In genomic region chrIII:6495191-6495723, ce11 we compare ENCODE assay signal across 6 worm cellular contexts.
TF ChIP-seq lines count a peak whose summit lies in the region.

TSS of gene F23F12.13 (plus strand) at chrIII:6495673.

TF ChIP-seq in whole organism, L1 larva, 84 proteins besides CTCF, POLR2A, EP300 and RAD21:
- TF ChIP-seq nhr-76 (tag; optimal IDR thresholded peaks at IDR 0.05; lab: Kevin White, UChicago): no peak
- TF ChIP-seq nhr-20 (tag; optimal IDR thresholded peaks at IDR 0.05; lab: Kevin White, UChicago): no peak
- TF ChIP-seq elt-2 (tag; optimal IDR thresholded peaks at IDR 0.05; lab: Kevin White, UChicago): peak; percentile 84
- TF ChIP-seq isw-1 (GFP tag; IDR thresholded peaks at IDR 0.05; lab: Robert Waterston, UW): no peak
- no peak for TF ChIP-seq unc-62 (GFP tag; optimal IDR thresholded peaks at IDR 0.05; lab: Kevin White, UChicago)
- no peak for TF ChIP-seq mep-1 (tag; optimal IDR thresholded peaks at IDR 0.05; lab: Kevin White, UChicago)
- TF ChIP-seq nhr-77 (tag; optimal IDR thresholded peaks at IDR 0.05; lab: Kevin White, UChicago): no peak
- no peak for TF ChIP-seq elt-3 (tag; optimal IDR thresholded peaks at IDR 0.05; lab: Kevin White, UChicago)
- TF ChIP-seq nhr-85 (tag; lab: Kevin White, UChicago): no peak
- no peak for TF ChIP-seq tlp-1 (tag; optimal IDR thresholded peaks at IDR 0.05; lab: Kevin White, UChicago)
- TF ChIP-seq ceh-63 (GFP tag; optimal IDR thresholded peaks at IDR 0.05; lab: Kevin White, UChicago): no peak
- no peak for TF ChIP-seq efl-1 (optimal IDR thresholded peaks at IDR 0.05; lab: Kevin White, UChicago)
- peak in 1 of 2 experiments; percentile 69 for TF ChIP-seq efl-1 (GFP tag; optimal IDR thresholded peaks at IDR 0.05 in 1 of 2; lab: Kevin White, UChicago)
- TF ChIP-seq rnt-1 (tag; optimal IDR thresholded peaks at IDR 0.05; lab: Kevin White, UChicago): no peak

TF ChIP-seq in whole organism, L2 larva, 48 proteins besides CTCF, POLR2A, EP300 and RAD21 (continues in another document):
- TF ChIP-seq aly-2 (tag; optimal IDR thresholded peaks at IDR 0.05; lab: Kevin White, UChicago): no peak
- no peak for TF ChIP-seq elt-3 (tag; optimal IDR thresholded peaks at IDR 0.05; lab: Kevin White, UChicago)
- no peak for TF ChIP-seq blmp-1 (tag; optimal IDR thresholded peaks at IDR 0.05; lab: Kevin White, UChicago; ENCODE audit: insufficient read depth)
- TF ChIP-seq elt-1 (tag; optimal IDR thresholded peaks at IDR 0.05; lab: Kevin White, UChicago): no peak
- no peak for TF ChIP-seq unc-62 (GFP tag; optimal IDR thresholded peaks at IDR 0.05; lab: Kevin White, UChicago)
- peak; percentile 61 for TF ChIP-seq fos-1 (tag; optimal IDR thresholded peaks at IDR 0.05; lab: Kevin White, UChicago)
- no peak for TF ChIP-seq crh-2 (tag; optimal IDR thresholded peaks at IDR 0.05; lab: Kevin White, UChicago)
- no peak for TF ChIP-seq lin-13 (GFP tag; optimal IDR thresholded peaks at IDR 0.05; lab: Kevin White, UChicago)
- no peak for TF ChIP-seq sma-3 (GFP tag; optimal IDR thresholded peaks at IDR 0.05; lab: Kevin White, UChicago)
- no peak for TF ChIP-seq mab-5 (tag; optimal IDR thresholded peaks at IDR 0.05; lab: Kevin White, UChicago)
- no peak for TF ChIP-seq zag-1 (tag; optimal IDR thresholded peaks at IDR 0.05; lab: Kevin White, UChicago)
- TF ChIP-seq R02D3.7 (tag; optimal IDR thresholded peaks at IDR 0.05; lab: Kevin White, UChicago): no peak
- TF ChIP-seq unc-39 (tag; optimal IDR thresholded peaks at IDR 0.05; lab: Kevin White, UChicago): no peak
- no peak for TF ChIP-seq C34F6.9 (tag; optimal IDR thresholded peaks at IDR 0.05; lab: Kevin White, UChicago)
- peak; percentile 24 for TF ChIP-seq sma-9 (GFP tag; optimal IDR thresholded peaks at IDR 0.05; lab: Kevin White, UChicago)
- TF ChIP-seq sma-9 (tag; optimal IDR thresholded peaks at IDR 0.05; lab: Kevin White, UChicago): no peak
- no peak for TF ChIP-seq ztf-11 (tag; optimal IDR thresholded peaks at IDR 0.05; lab: Kevin White, UChicago)

TF ChIP-seq in whole organism, L3 larva, 47 proteins besides CTCF, POLR2A, EP300 and RAD21:
- TF ChIP-seq unc-39 (tag; optimal IDR thresholded peaks at IDR 0.05; lab: Kevin White, UChicago) (no peak), lin-15B (tag; optimal IDR thresholded peaks at IDR 0.05; lab: Kevin White, UChicago) (no peak), elt-3 (tag; optimal IDR thresholded peaks at IDR 0.05; lab: Kevin White, UChicago) (no peak), ceh-82 (tag; optimal IDR thresholded peaks at IDR 0.05; lab: Kevin White, UChicago) (no peak), mml-1 (tag; optimal IDR thresholded peaks at IDR 0.05; lab: Kevin White, UChicago) (no peak), elt-2 (tag; optimal IDR thresholded peaks at IDR 0.05; lab: Kevin White, UChicago) (peak; percentile 85), pqm-1 (tag; optimal IDR thresholded peaks at IDR 0.05; lab: Kevin White, UChicago) (peak; percentile 77), pha-4 (tag; optimal IDR thresholded peaks at IDR 0.05; lab: Kevin White, UChicago) (peak; percentile 23), elt-1 (tag; optimal IDR thresholded peaks at IDR 0.05; lab: Kevin White, UChicago) (no peak), egl-27 (tag; optimal IDR thresholded peaks at IDR 0.05; lab: Kevin White, UChicago) (no peak), nhr-43 (tag; optimal IDR thresholded peaks at IDR 0.05; lab: Kevin White, UChicago; ENCODE audit: poor library complexity, severe bottlenecking) (no peak), nhr-76 (tag; optimal IDR thresholded peaks at IDR 0.05; lab: Kevin White, UChicago) (no peak)

TF ChIP-seq in whole organism, L4 larva, 104 proteins besides CTCF, POLR2A, EP300 and RAD21 (continues in another document):
- no peak for TF ChIP-seq tag-97 (GFP tag; IDR thresholded peaks at IDR 0.05; lab: Robert Waterston, UW)
- no peak for TF ChIP-seq zfp-2 (tag; optimal IDR thresholded peaks at IDR 0.05; lab: Kevin White, UChicago)
- no peak for TF ChIP-seq ama-1 (optimal IDR thresholded peaks at IDR 0.05; lab: Kevin White, UChicago)
- peak; percentile 53; the same call in 1 of the 2 replicates for TF ChIP-seq dmd-6 (GFP tag; IDR thresholded peaks at IDR 0.05; lab: Robert Waterston, UW)
- TF ChIP-seq ctbp-1 (GFP tag; IDR thresholded peaks at IDR 0.05; lab: Robert Waterston, UW): no peak
- no peak for TF ChIP-seq mxl-3 (GFP tag; optimal IDR thresholded peaks at IDR 0.05; lab: Kevin White, UChicago)
- TF ChIP-seq ZK546.5 (tag; optimal IDR thresholded peaks at IDR 0.05; lab: Kevin White, UChicago): no peak
- TF ChIP-seq ztf-11 (tag; optimal IDR thresholded peaks at IDR 0.05; lab: Kevin White, UChicago): no peak
- TF ChIP-seq ceh-32 (tag; optimal IDR thresholded peaks at IDR 0.05; lab: Kevin White, UChicago; ENCODE audit: poor library complexity): no peak
- no peak for TF ChIP-seq mes-2 (tag; optimal IDR thresholded peaks at IDR 0.05; lab: Kevin White, UChicago; ENCODE audit: poor library complexity, severe bottlenecking)
- TF ChIP-seq daf-12 (tag; optimal IDR thresholded peaks at IDR 0.05; lab: Kevin White, UChicago): no peak
- no peak for TF ChIP-seq unc-62 (GFP tag; optimal IDR thresholded peaks at IDR 0.05 in 1 of 2; lab: Kevin White, UChicago)
- TF ChIP-seq unc-62 (tag; optimal IDR thresholded peaks at IDR 0.05; lab: Kevin White, UChicago): no peak
- TF ChIP-seq dmd-8 (GFP tag; IDR thresholded peaks at IDR 0.05; lab: Robert Waterston, UW): no peak
- no peak for TF ChIP-seq T26A8.4 (GFP tag; IDR thresholded peaks at IDR 0.05; lab: Robert Waterston, UW)
- no peak for TF ChIP-seq Y75B8A.6 (GFP tag; IDR thresholded peaks at IDR 0.05; lab: Robert Waterston, UW)
- TF ChIP-seq daf-8 (GFP tag; IDR thresholded peaks at IDR 0.05; lab: Robert Waterston, UW): no peak
- TF ChIP-seq mep-1 (tag; optimal IDR thresholded peaks at IDR 0.05; lab: Kevin White, UChicago): no peak
- peak; percentile 41 for TF ChIP-seq hlh-11 (tag; optimal IDR thresholded peaks at IDR 0.05; lab: Kevin White, UChicago)

TF ChIP-seq in whole organism, late embryonic, 69 proteins besides CTCF, POLR2A, EP300 and RAD21:
- TF ChIP-seq elt-2 (tag; optimal IDR thresholded peaks at IDR 0.05; lab: Kevin White, UChicago) (peak; percentile 69), ref-2 (tag; optimal IDR thresholded peaks at IDR 0.05; lab: Kevin White, UChicago) (no peak)

TF ChIP-seq in whole organism, young adult, 124 proteins besides CTCF, POLR2A, EP300 and RAD21:
- TF ChIP-seq nhr-90 (tag; optimal IDR thresholded peaks at IDR 0.05; lab: Kevin White, UChicago): no peak
- TF ChIP-seq nhr-80 (tag; optimal IDR thresholded peaks at IDR 0.05; lab: Kevin White, UChicago): peak; percentile 54
- no peak for TF ChIP-seq ztf-25 (GFP tag; IDR thresholded peaks at IDR 0.05; lab: Robert Waterston, UW)
